Worm (Caenorhabditis elegans) whole organism, late embryonic: ENCODE measurements around the gene F10C2.3.

ENCODE experiments used
- C08G9.2 ChIP-seq: sonication (generic microtip); optimal IDR thresholded peaks from 2 replicates; lab custom pipeline; 2016; ENCODE audit warnings: mild to moderate bottlenecking, missing genetic modification characterization, moderate library complexity, missing compliant biosample characterization
- F13H6.1 ChIP-seq: sonication (generic microtip); optimal IDR thresholded peaks from 2 replicates; lab custom pipeline; 2016; ENCODE audit warnings: missing genetic modification characterization, missing compliant biosample characterization
- K02D7.2 ChIP-seq: sonication (generic microtip); optimal IDR thresholded peaks from 2 replicates; lab custom pipeline; 2017; ENCODE audit warnings: mild to moderate bottlenecking, missing genetic modification characterization, missing compliant biosample characterization
- T23F11.4 ChIP-seq: fragments of 200-800 bp; sonication (Bioruptor generic); optimal IDR thresholded peaks from 2 replicates; lab custom pipeline; 2018; ENCODE audit warnings: mild to moderate bottlenecking, missing genetic modification characterization, missing compliant biosample characterization
- ahr-1 ChIP-seq: sonication (generic microtip); optimal IDR thresholded peaks from 2 replicates; lab custom pipeline; 2016; ENCODE audit warnings: missing genetic modification characterization, missing compliant biosample characterization
- ceh-18 ChIP-seq: sonication (generic microtip); optimal IDR thresholded peaks from 2 replicates; lab custom pipeline; 2016; ENCODE audit warnings: missing genetic modification characterization, missing compliant biosample characterization
- ceh-2 ChIP-seq: sonication (generic microtip); optimal IDR thresholded peaks from 2 replicates; lab custom pipeline; 2016; ENCODE audit warnings: missing genotype, missing genetic modification characterization, missing compliant biosample characterization
- ceh-22 ChIP-seq: sonication (generic microtip); optimal IDR thresholded peaks from 2 replicates; lab custom pipeline; 2017; ENCODE audit warnings: missing biosample characterization, missing genetic modification characterization
- ceh-30 ChIP-seq: fragments of 150-350 bp; optimal IDR thresholded peaks from 2 replicates; lab custom pipeline; 2014; ENCODE audit warnings: missing biosample characterization, missing genetic modification characterization
- ceh-31 ChIP-seq: sonication (generic microtip); optimal IDR thresholded peaks from 2 replicates; lab custom pipeline; 2016; ENCODE audit warnings: missing genetic modification characterization, missing compliant biosample characterization
- ceh-34 ChIP-seq: sonication (generic microtip); optimal IDR thresholded peaks from 2 replicates; lab custom pipeline; 2016; ENCODE audit warnings: mild to moderate bottlenecking, missing genetic modification characterization, missing compliant biosample characterization
- ceh-45 ChIP-seq: fragments of 200-800 bp; sonication (Bioruptor generic); IDR thresholded peaks from 2 replicates; pipeline ENCODE4 v1.3.6; 2022; ENCODE audit warnings: missing genetic modification reagents, missing genetic modification characterization, missing compliant biosample characterization
- ceh-48 ChIP-seq: sonication (generic microtip); optimal IDR thresholded peaks from 2 replicates; lab custom pipeline; 2016; ENCODE audit warnings: missing genetic modification characterization, inconsistent platforms, missing compliant biosample characterization
- ceh-9 ChIP-seq: sonication (generic microtip); optimal IDR thresholded peaks from 2 replicates; lab custom pipeline; 2016; ENCODE audit warnings: mild to moderate bottlenecking, missing genetic modification characterization, inconsistent platforms, missing compliant biosample characterization
- che-1 ChIP-seq: sonication (generic microtip); optimal IDR thresholded peaks from 2 replicates; lab custom pipeline; 2016; ENCODE audit warnings: mild to moderate bottlenecking, missing genetic modification characterization, missing compliant biosample characterization
- dve-1 ChIP-seq: sonication (generic microtip); optimal IDR thresholded peaks from 2 replicates; lab custom pipeline; 2017; ENCODE audit warnings: antibody characterized with exemption, mild to moderate bottlenecking, missing genetic modification characterization, missing compliant biosample characterization
- elt-2 ChIP-seq: sonication (generic microtip); optimal IDR thresholded peaks from 2 replicates; lab custom pipeline; 2016; ENCODE audit warnings: missing genetic modification reagents, missing genetic modification characterization, missing compliant biosample characterization
- elt-4 ChIP-seq: sonication (generic microtip); optimal IDR thresholded peaks from 2 replicates; lab custom pipeline; 2016; ENCODE audit warnings: missing genetic modification characterization, missing compliant biosample characterization
- ets-4 ChIP-seq: sonication (generic microtip); optimal IDR thresholded peaks from 2 replicates; lab custom pipeline; 2016; ENCODE audit warnings: missing genetic modification characterization, missing compliant biosample characterization
- fkh-10 ChIP-seq: fragments of 150-350 bp; optimal IDR thresholded peaks from 2 replicates; lab custom pipeline; 2014; ENCODE audit warnings: missing biosample characterization, missing genetic modification reagents, missing genetic modification characterization
- hlh-13 ChIP-seq: fragments of 200-800 bp; sonication (Bioruptor generic); optimal IDR thresholded peaks from 2 replicates; lab custom pipeline; 2018; ENCODE audit warnings: mild to moderate bottlenecking, missing genetic modification characterization, missing compliant biosample characterization
- hlh-6 ChIP-seq: sonication (generic microtip); optimal IDR thresholded peaks from 2 replicates; lab custom pipeline; 2016; ENCODE audit warnings: missing genotype, missing genetic modification characterization, missing compliant biosample characterization
- hlh-8 ChIP-seq: sonication (generic microtip); optimal IDR thresholded peaks from 2 replicates; lab custom pipeline; 2016; ENCODE audit warnings: missing genotype, missing genetic modification characterization, missing compliant biosample characterization
- lim-6 ChIP-seq: sonication (generic microtip); optimal IDR thresholded peaks from 2 replicates; lab custom pipeline; 2016; ENCODE audit warnings: missing genetic modification characterization, missing compliant biosample characterization
- lin-11 ChIP-seq: fragments of 200-800 bp; sonication (Bioruptor generic); optimal IDR thresholded peaks from 2 replicates; lab custom pipeline; 2018; ENCODE audit warnings: mild to moderate bottlenecking, missing genetic modification characterization, missing compliant biosample characterization
- madf-2 ChIP-seq: sonication (generic microtip); optimal IDR thresholded peaks from 2 replicates; lab custom pipeline; 2017; ENCODE audit warnings: missing genetic modification characterization, missing compliant biosample characterization
- mec-3 ChIP-seq: sonication (generic microtip); optimal IDR thresholded peaks from 2 replicates; lab custom pipeline; 2016; ENCODE audit warnings: borderline replicate concordance, missing genetic modification characterization, missing compliant biosample characterization
- nhr-11 ChIP-seq: fragments of 150-350 bp; optimal IDR thresholded peaks from 2 replicates; lab custom pipeline; 2014; ENCODE audit warnings: missing biosample characterization, missing genetic modification characterization
- nhr-232 ChIP-seq: sonication (generic microtip); optimal IDR thresholded peaks from 2 replicates; lab custom pipeline; 2016; ENCODE audit warnings: missing genetic modification characterization, missing compliant biosample characterization
- npax-4 ChIP-seq: sonication (generic microtip); optimal IDR thresholded peaks from 2 replicates; lab custom pipeline; 2016; ENCODE audit warnings: missing genetic modification characterization, missing compliant biosample characterization
- pag-3 ChIP-seq: sonication (generic microtip); optimal IDR thresholded peaks from 2 replicates; lab custom pipeline; 2016; ENCODE audit warnings: missing compliant biosample characterization, missing genetic modification characterization, borderline replicate concordance
- pat-9 ChIP-seq: fragments of 200-800 bp; sonication (Bioruptor generic); optimal IDR thresholded peaks from 2 replicates; lab custom pipeline; 2018; ENCODE audit warnings: mild to moderate bottlenecking, missing genetic modification characterization, moderate library complexity, missing compliant biosample characterization
- pax-1 ChIP-seq: fragments of 150-350 bp; optimal IDR thresholded peaks from 2 replicates; lab custom pipeline; 2014; ENCODE audit warnings: missing biosample characterization, missing genetic modification characterization
- pqm-1 ChIP-seq: sonication (generic microtip); optimal IDR thresholded peaks from 2 replicates; lab custom pipeline; 2016; ENCODE audit warnings: missing genetic modification characterization, missing compliant biosample characterization
- pros-1 ChIP-seq: fragments of 150-350 bp; optimal IDR thresholded peaks from 2 replicates; lab custom pipeline; 2014; ENCODE audit warnings: missing biosample characterization, missing genetic modification reagents, missing genetic modification characterization
- rnt-1 ChIP-seq: sonication (generic microtip); optimal IDR thresholded peaks from 2 replicates; lab custom pipeline; 2016; ENCODE audit warnings: missing genetic modification characterization, missing compliant biosample characterization
- sdc-2 ChIP-seq: sonication (generic microtip); optimal IDR thresholded peaks from 2 replicates; lab custom pipeline; 2016; ENCODE audit warnings: missing genotype, missing genetic modification characterization, missing compliant biosample characterization
- sox-2 ChIP-seq: fragments of 200-800 bp; sonication (Bioruptor generic); IDR thresholded peaks from 2 replicates; pipeline ENCODE4 v1.3.6; 2022; ENCODE audit warnings: missing genetic modification reagents, missing genetic modification characterization, missing compliant biosample characterization
- sox-4 ChIP-seq: sonication (generic microtip); optimal IDR thresholded peaks from 2 replicates; lab custom pipeline; 2017; ENCODE audit warnings: mild to moderate bottlenecking, missing genetic modification characterization, inconsistent platforms, missing compliant biosample characterization
- syd-9 ChIP-seq: sonication (generic microtip); optimal IDR thresholded peaks from 2 replicates; lab custom pipeline; 2016; ENCODE audit warnings: mild to moderate bottlenecking, missing genetic modification characterization, moderate library complexity, missing compliant biosample characterization
- tbx-2 ChIP-seq: sonication (generic microtip); optimal IDR thresholded peaks from 2 replicates; lab custom pipeline; 2016; ENCODE audit warnings: missing genetic modification characterization, missing compliant biosample characterization
- tbx-7 ChIP-seq: sonication (generic microtip); optimal IDR thresholded peaks from 2 replicates; lab custom pipeline; 2016; ENCODE audit warnings: missing genotype, missing genetic modification characterization, missing compliant biosample characterization
- ttx-3 ChIP-seq: sonication (generic microtip); optimal IDR thresholded peaks from 2 replicates; lab custom pipeline; 2016; ENCODE audit warnings: missing genetic modification reagents, missing genetic modification characterization, missing compliant biosample characterization
- unc-3 ChIP-seq, 2 experiments: fragments of 200-800 bp in 1 of 2; sonication (Bioruptor generic) in 1 of 2; sonication (generic microtip) in 1 of 2; conservative IDR thresholded peaks in 1 of 2; optimal IDR thresholded peaks in 1 of 2; 2 replicates each; pipeline versions ENCODE4 v1.3.6 to Lab custom; 2016 to 2022; ENCODE audit warnings: missing compliant biosample characterization in 2 of 2, missing genetic modification characterization in 2 of 2, missing genetic modification reagents in 1 of 2
- unc-42 ChIP-seq: sonication (generic microtip); optimal IDR thresholded peaks from 2 replicates; lab custom pipeline; 2016; ENCODE audit warnings: missing genotype, missing genetic modification characterization, missing compliant biosample characterization
- unc-55 ChIP-seq: sonication (generic microtip); optimal IDR thresholded peaks from 2 replicates; lab custom pipeline; 2017; ENCODE audit warnings: missing biosample characterization, missing genetic modification reagents, missing genetic modification characterization
- zip-5 ChIP-seq: sonication (generic microtip); optimal IDR thresholded peaks from 2 replicates; lab custom pipeline; 2016; ENCODE audit warnings: missing genetic modification characterization, missing compliant biosample characterization
- ztf-16 ChIP-seq: sonication (generic microtip); optimal IDR thresholded peaks from 2 replicates; lab custom pipeline; 2017; ENCODE audit warnings: missing genetic modification characterization, missing compliant biosample characterization

Gene F10C2.3

DNA sequence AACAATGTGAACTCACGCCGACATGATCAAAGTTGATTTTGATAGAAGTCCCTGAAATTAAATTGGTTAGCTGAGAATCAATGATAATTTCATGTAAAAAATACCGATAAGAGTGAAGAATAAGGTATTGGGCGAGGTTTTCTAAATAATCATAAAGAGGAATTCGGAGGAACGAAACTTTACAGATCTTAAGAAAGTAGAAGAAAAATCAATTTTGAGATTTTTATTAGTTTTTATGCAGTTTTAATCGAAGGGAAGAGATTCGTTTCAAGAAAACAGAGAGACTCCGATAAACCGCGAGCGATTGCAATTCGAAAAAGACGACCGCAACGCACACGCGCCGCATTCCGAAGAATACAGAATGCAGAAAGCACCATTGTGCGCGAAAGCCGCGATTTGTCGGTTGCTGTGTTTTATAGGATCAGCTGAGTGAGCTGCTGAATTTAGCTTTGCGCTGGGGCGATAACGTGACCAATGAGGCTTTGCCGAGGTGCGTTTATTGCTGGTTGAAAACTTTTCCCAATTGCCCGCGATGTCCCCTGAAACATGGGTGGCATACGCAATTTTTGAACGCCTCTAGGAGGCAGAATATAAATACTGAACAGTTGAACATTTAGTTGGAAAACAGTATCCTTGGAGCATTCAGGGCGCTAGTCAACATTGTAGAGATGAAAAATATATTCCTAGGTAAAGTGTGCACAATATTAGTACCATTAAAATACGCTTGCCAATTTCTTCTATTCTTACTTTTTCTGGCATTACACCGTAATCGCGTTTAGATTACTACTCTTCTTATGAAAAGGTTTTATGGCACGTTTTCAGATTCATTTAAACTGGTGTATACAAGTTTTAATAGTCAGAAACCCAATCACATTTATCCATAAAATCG, 40.2 kb upstream of the F10C2.3 start, which contains the start of gene snr-4 (continued):
- TF ChIP-seq ceh-30, result no peak
- TF ChIP-seq unc-3 (GFP tag; conservative IDR thresholded peaks at IDR 0.05; lab: Robert Waterston, UW), result no peak
- TF ChIP-seq unc-3 (tag; optimal IDR thresholded peaks at IDR 0.05; lab: Kevin White, UChicago), result peak; percentile 11
- no peak for TF ChIP-seq lin-11
- TF ChIP-seq madf-2, result no peak
- TF ChIP-seq ceh-34 (tag; lab: Kevin White, UChicago), result peak; percentile 63
- peak; percentile 15 for TF ChIP-seq ztf-16 (tag; lab: Kevin White, UChicago)
- no peak for TF ChIP-seq pat-9
- TF ChIP-seq unc-55 (GFP tag; lab: Kevin White, UChicago), result no peak
- TF ChIP-seq sdc-2 (tag; lab: Kevin White, UChicago), result no peak
- TF ChIP-seq pag-3 (tag; lab: Kevin White, UChicago), result no peak
- TF ChIP-seq rnt-1, result peak; percentile 69
- peak; percentile 66 for TF ChIP-seq tbx-2 (tag; lab: Kevin White, UChicago)
- TF ChIP-seq hlh-6 (tag; lab: Kevin White, UChicago), result no peak
- TF ChIP-seq dve-1, result peak; percentile 67
- TF ChIP-seq nhr-11, result no peak
- TF ChIP-seq ceh-9 (tag; lab: Kevin White, UChicago), result no peak
- TF ChIP-seq tbx-7, result no peak
- no peak for TF ChIP-seq ceh-48 (tag; lab: Kevin White, UChicago)
- no peak for TF ChIP-seq che-1
- no peak for TF ChIP-seq ceh-22 (tag; lab: Kevin White, UChicago)
- TF ChIP-seq K02D7.2 (tag; lab: Kevin White, UChicago), result no peak
- peak; percentile 51 for TF ChIP-seq ceh-31 (tag; lab: Kevin White, UChicago)
- no peak for TF ChIP-seq elt-4
- no peak for TF ChIP-seq pros-1 (tag; lab: Kevin White, UChicago)
- TF ChIP-seq pqm-1 (tag; lab: Kevin White, UChicago), result no peak
- TF ChIP-seq elt-2 (tag; lab: Kevin White, UChicago), result peak; percentile 58
- TF ChIP-seq fkh-10, result no peak
- no peak for TF ChIP-seq pax-1
- no peak for TF ChIP-seq T23F11.4 (GFP tag; lab: Kevin White, UChicago)
- TF ChIP-seq npax-4 (tag; lab: Kevin White, UChicago), result no peak
- TF ChIP-seq ceh-45 (GFP tag; lab: Robert Waterston, UW), result no peak
- TF ChIP-seq nhr-232 (tag; lab: Kevin White, UChicago), result no peak
- TF ChIP-seq ttx-3, result no peak
- peak; percentile 84 for TF ChIP-seq ceh-18
- no peak for TF ChIP-seq hlh-13 (GFP tag; lab: Kevin White, UChicago)
- TF ChIP-seq unc-42 (tag; lab: Kevin White, UChicago), result peak; percentile 70
- TF ChIP-seq C08G9.2 (tag; lab: Kevin White, UChicago), result no peak
- no peak for TF ChIP-seq ceh-2 (tag; lab: Kevin White, UChicago)
- TF ChIP-seq zip-5 (tag; lab: Kevin White, UChicago), result no peak
- TF ChIP-seq sox-4 (tag; lab: Kevin White, UChicago), result no peak
- no peak for TF ChIP-seq F13H6.1
- TF ChIP-seq sox-2 (GFP tag; lab: Robert Waterston, UW), result peak; percentile 85
- TF ChIP-seq syd-9 (tag; lab: Kevin White, UChicago), result no peak
- no peak for TF ChIP-seq lim-6
- no peak for TF ChIP-seq hlh-8 (tag; lab: Kevin White, UChicago)
- TF ChIP-seq ahr-1, result no peak
- no peak for TF ChIP-seq ets-4 (tag; lab: Kevin White, UChicago)
- TF ChIP-seq mec-3, result no peak
- TF ChIP-seq, all 69 proteins: peak for 19
